Fruit fly (Drosophila melanogaster): ENCODE results near the gene CG32237.

The CG32237 gene

dm6 chr3L:4855208-4855607, 2.9 kb upstream of the CG32237 start:
- no peak for TF ChIP-seq Eip75B (GFP tag; optimal IDR thresholded peaks at IDR 0.05)
- no peak for TF ChIP-seq CG8632 (GFP tag; optimal IDR thresholded peaks at IDR 0.05)

- TF ChIP-seq acj6 (GFP tag; optimal IDR thresholded peaks at IDR 0.05) = no peak
- TF ChIP-seq topi (GFP tag; optimal IDR thresholded peaks at IDR 0.05) = peak; percentile 25
- peak; percentile 10 for TF ChIP-seq CG6792 (GFP tag; optimal IDR thresholded peaks at IDR 0.05)
- TF ChIP-seq CG6163 (GFP tag; IDR thresholded peaks at IDR 0.05) = no peak
- no peak for TF ChIP-seq CG10669 (GFP tag; optimal IDR thresholded peaks at IDR 0.05)
- TF ChIP-seq CG3919 (GFP tag; optimal IDR thresholded peaks at IDR 0.05) = no peak
- TF ChIP-seq CG31627 (GFP tag; optimal IDR thresholded peaks at IDR 0.05) = peak; percentile 17
- peak; percentile 13 for TF ChIP-seq Smox (GFP tag; optimal IDR thresholded peaks at IDR 0.05)
- peak; percentile 37 for TF ChIP-seq Hr39 (GFP tag; optimal IDR thresholded peaks at IDR 0.05)
- TF ChIP-seq ss (GFP tag; optimal IDR thresholded peaks at IDR 0.05) = no peak
- no peak for TF ChIP-seq CG16779 (tag; optimal IDR thresholded peaks at IDR 0.05)
- peak; percentile 12 for TF ChIP-seq lz (GFP tag; optimal IDR thresholded peaks at IDR 0.05)
- TF ChIP-seq Hr4 (GFP tag; optimal IDR thresholded peaks at IDR 0.05) = no peak
- peak; percentile 68 for TF ChIP-seq Eip78C (GFP tag)
- TF ChIP-seq fkh (GFP tag; optimal IDR thresholded peaks at IDR 0.05) = no peak
- no peak for TF ChIP-seq CG8632 (GFP tag; optimal IDR thresholded peaks at IDR 0.05)
- TF ChIP-seq CG6276 (GFP tag; optimal IDR thresholded peaks at IDR 0.05) = no peak
- no peak for TF ChIP-seq Eip75B (GFP tag; optimal IDR thresholded peaks at IDR 0.05)
- no peak for TF ChIP-seq net (GFP tag; optimal IDR thresholded peaks at IDR 0.05)
- no peak for TF ChIP-seq CG10631 (GFP tag; optimal IDR thresholded peaks at IDR 0.05)
- TF ChIP-seq vri (GFP tag; optimal IDR thresholded peaks at IDR 0.05) = no peak
- peak; percentile 93 for TF ChIP-seq svp (GFP tag)
- peak; percentile 19 for TF ChIP-seq cyc (GFP tag; optimal IDR thresholded peaks at IDR 0.05)
- TF ChIP-seq achi (GFP tag; optimal IDR thresholded peaks at IDR 0.05) = no peak
- TF ChIP-seq CG3032 (tag; optimal IDR thresholded peaks at IDR 0.05) = no peak
- no peak for TF ChIP-seq CG8319 (GFP tag; optimal IDR thresholded peaks at IDR 0.05)
- peak; percentile 0 for TF ChIP-seq Met (GFP tag; optimal IDR thresholded peaks at IDR 0.05)
- TF ChIP-seq Gug (GFP tag; IDR thresholded peaks at IDR 0.05) = no peak
- TF ChIP-seq CG7368 (GFP tag; optimal IDR thresholded peaks at IDR 0.05) = no peak
- TF ChIP-seq CG34406 (GFP tag; optimal IDR thresholded peaks at IDR 0.05) = no peak
Observed at dm6 chr3L:4854153-4854552, 1.9 kb upstream of the CG32237 start.

DNA sequence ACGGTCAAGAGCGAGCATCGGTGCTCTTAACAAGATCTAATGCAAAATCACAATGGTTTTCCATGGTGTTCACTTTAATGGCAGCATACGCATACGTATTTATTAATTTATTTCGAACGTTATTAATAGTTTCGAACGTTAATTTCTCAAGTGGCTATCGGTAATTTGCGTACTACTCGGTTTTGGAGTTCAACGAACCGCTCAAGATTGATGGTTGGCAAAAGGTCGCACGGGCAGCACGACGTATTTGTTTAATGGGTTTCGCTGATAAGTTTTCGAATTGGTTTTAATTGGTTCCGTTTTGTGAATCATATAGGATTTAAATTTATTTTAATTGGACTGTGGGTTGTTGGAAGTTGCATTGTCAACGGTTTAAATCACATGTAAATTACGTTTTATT, 809 bp upstream of the CG32237 start:
- TF ChIP-seq svp (GFP tag) (peak; percentile 83), CG32006 (GFP tag; optimal IDR thresholded peaks at IDR 0.05) (no peak)

DNA sequence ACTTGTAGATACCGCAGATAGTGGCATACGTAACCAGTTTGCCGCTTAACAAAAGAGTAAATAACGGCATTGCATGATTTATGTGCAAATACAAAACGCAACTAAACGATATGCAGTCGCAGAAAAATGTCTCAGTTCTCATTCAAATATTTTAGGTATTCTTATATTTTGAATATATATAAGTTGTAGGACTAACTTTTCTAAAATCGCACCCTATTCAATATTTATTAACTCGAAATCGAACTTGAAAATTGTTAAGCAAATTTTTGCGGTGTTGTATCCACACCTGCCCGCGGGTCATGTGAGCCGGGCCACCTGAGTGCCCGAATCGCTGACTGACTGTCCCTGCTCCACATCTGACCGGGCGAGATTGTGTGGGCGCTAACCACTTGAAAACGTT, 4.2 kb downstream of the CG32237 start:
- TF ChIP-seq CG8119 (GFP tag; IDR thresholded peaks at IDR 0.05) (peak; percentile 53; the same call in 2 of the 3 replicates), Gug (GFP tag; IDR thresholded peaks at IDR 0.05) (0 out of 2 replicates have a peak, but pooled peaks have one; percentile 28), CG11294 (GFP tag; IDR thresholded peaks at IDR 0.05) (0 out of 2 replicates have a peak, but pooled peaks have one; percentile 17), svp (GFP tag) (peak; percentile 1), acj6 (GFP tag; optimal IDR thresholded peaks at IDR 0.05) (no peak), Eip78C (GFP tag) (peak; percentile 39), lz (GFP tag; optimal IDR thresholded peaks at IDR 0.05) (no peak), CG6163 (GFP tag; IDR thresholded peaks at IDR 0.05) (peak; percentile 55; the same call in 1 of the 3 replicates), eg (GFP tag; IDR thresholded peaks at IDR 0.05) (peak; percentile 49; the same call in 1 of the 3 replicates), CG16779 (tag; optimal IDR thresholded peaks at IDR 0.05) (no peak)

DNA sequence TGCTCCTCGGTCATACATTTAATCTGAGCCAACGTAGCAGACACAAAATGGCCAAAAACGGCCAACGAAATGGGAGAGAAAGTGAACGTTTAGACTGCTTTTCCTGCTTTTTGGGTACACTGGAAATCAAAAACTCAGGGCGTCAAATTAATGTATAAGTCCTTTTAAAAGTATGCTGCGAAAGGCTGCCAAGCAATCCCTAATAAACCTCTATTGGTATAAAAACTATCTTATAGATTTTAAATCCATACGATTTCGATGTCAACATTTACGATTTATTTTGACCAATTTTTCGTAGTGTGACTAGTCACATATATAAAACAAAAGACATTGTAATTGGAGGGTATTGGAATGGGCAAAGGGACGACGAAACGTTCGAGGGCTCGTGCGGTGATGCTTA, 7.5 kb downstream of the CG32237 start:
- no peak for TF ChIP-seq ss (GFP tag; optimal IDR thresholded peaks at IDR 0.05)
- TF ChIP-seq dsx (GFP tag; optimal IDR thresholded peaks at IDR 0.05; ENCODE audit: poor library complexity, severe bottlenecking) = no peak
- TF ChIP-seq achi (GFP tag; optimal IDR thresholded peaks at IDR 0.05) = no peak
- TF ChIP-seq esn (GFP tag; optimal IDR thresholded peaks at IDR 0.05) = no peak
- TF ChIP-seq svp (GFP tag) = no peak
- TF ChIP-seq Blimp-1 (GFP tag; optimal IDR thresholded peaks at IDR 0.05) = no peak
- no peak for TF ChIP-seq CG7368 (GFP tag; optimal IDR thresholded peaks at IDR 0.05)
- no peak for TF ChIP-seq Lpt (GFP tag; optimal IDR thresholded peaks at IDR 0.05)
- TF ChIP-seq CG9139 (GFP tag; optimal IDR thresholded peaks at IDR 0.05) = no peak
- TF ChIP-seq Smox (GFP tag; optimal IDR thresholded peaks at IDR 0.05) = no peak
